Fruit fly (Drosophila melanogaster) whole organism: ENCODE data around the gene Dcr-1.

Source experiments
- CG8478 ChIP-seq: fragments of >200 bp; optimal IDR thresholded peaks from 2 replicates; lab custom pipeline; 2018; ENCODE audit warnings: inconsistent platforms
- Dll ChIP-seq: fragments of >200 bp; optimal IDR thresholded peaks from 2 replicates; lab custom pipeline; 2017

- TF ChIP-seq CG8478 (lab: Kevin White, UChicago) (no peak), Dll (lab: Kevin White, UChicago) (no peak)
Observed at dm6 chr3R:22684044-22684947, 56.6 kb downstream of the Dcr-1 start.
